Worm (Caenorhabditis elegans) whole organism, L1 larva: ENCODE measurements around the gene rps-1.

ENCODE experiments used
- dpl-1 ChIP-seq, 3 experiments: fragments of 150-350 bp in 2 of 3; sonication (generic microtip) in 1 of 3; optimal IDR thresholded peaks; 2 replicates each; lab custom pipeline; 2014 to 2017; ENCODE audit warnings: missing biosample characterization in 3 of 3, missing genetic modification characterization in 3 of 3, missing genetic modification reagents in 3 of 3
- egl-27 ChIP-seq, 2 experiments: fragments of 150-350 bp in 1 of 2; sonication (generic microtip); optimal IDR thresholded peaks; 3 replicates each; lab custom pipeline; 2017 to 2018; ENCODE audit warnings: missing biosample characterization in 2 of 2, missing genetic modification characterization in 2 of 2, missing genetic modification reagents in 2 of 2
- lin-35 ChIP-seq, 2 experiments: fragments of 150-350 bp; optimal IDR thresholded peaks; 2 replicates each; lab custom pipeline; 2014; ENCODE audit warnings: missing biosample characterization in 2 of 2, missing genetic modification characterization in 2 of 2, missing genetic modification reagents in 2 of 2
- mep-1 ChIP-seq: fragments of 150-350 bp; optimal IDR thresholded peaks from 2 replicates; lab custom pipeline; 2014; ENCODE audit warnings: missing biosample characterization, missing genetic modification characterization
- tbx-2 ChIP-seq: sonication (generic microtip); optimal IDR thresholded peaks from 2 replicates; lab custom pipeline; 2016; ENCODE audit warnings: missing genetic modification characterization, missing compliant biosample characterization
- unc-130 ChIP-seq: fragments of 150-350 bp; optimal IDR thresholded peaks from 2 replicates; lab custom pipeline; 2017; ENCODE audit warnings: missing biosample characterization, missing genetic modification characterization, inconsistent platforms

DNA sequence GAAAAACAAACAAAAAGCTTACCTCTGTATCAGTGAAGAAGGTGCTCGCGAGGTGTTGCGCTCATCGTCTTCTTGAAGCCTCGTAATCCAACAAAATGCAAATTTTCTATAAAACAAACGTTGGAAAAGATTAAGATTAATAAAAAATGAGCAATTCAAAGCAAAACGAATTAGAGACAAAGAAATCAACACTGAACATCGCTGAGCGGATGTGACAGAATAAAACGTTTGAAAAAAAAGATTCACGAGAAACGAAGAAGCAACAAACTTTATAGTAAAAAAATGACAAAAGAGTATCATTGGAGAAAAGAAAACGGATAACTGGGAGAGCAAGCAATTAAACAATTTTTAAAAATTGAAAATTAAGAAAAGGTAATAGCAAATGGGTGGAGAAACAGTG is 23.2 kb downstream of the rps-1 start, which contains the start of the genes C07G2.5 and atf-7:
- no peak for TF ChIP-seq dpl-1 (GFP tag; optimal IDR thresholded peaks at IDR 0.05; lab: Kevin White, UChicago)
- no peak for TF ChIP-seq egl-27 (tag; optimal IDR thresholded peaks at IDR 0.05; lab: Kevin White, UChicago)
- no peak for TF ChIP-seq tbx-2 (tag; lab: Kevin White, UChicago)
- TF ChIP-seq mep-1 (tag; lab: Kevin White, UChicago), result no peak
- no peak for TF ChIP-seq unc-130
- no peak for TF ChIP-seq lin-35 (GFP tag; optimal IDR thresholded peaks at IDR 0.05; lab: Kevin White, UChicago)
